Worm (Caenorhabditis elegans): Measurements from ENCODE around the gene ebp-2.

DNA sequence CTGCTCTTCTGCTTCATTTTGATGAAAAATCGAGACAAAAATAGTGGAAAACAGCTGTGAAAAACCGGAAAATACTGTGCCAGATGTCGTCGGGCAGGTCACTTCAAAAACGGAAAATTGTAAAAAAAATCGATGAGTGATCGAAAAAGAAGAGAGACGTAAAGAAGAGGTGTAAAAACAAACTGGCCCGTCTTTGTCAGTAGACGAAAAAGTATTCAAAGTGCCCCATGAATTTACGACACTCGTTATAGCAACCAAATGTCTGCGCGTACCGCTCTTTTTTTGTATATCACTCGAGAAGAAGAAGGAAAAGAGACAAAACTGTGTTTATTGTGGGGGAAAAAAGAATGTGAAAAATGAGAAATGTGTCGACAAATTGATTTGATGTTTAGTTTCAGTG, 42.7 kb downstream of the ebp-2 start, which contains the start of gene twk-5:
- TF ChIP-seq duxl-1 (tag; optimal IDR thresholded peaks at IDR 0.05; ENCODE audit: poor library complexity): no peak
- no peak for TF ChIP-seq dmd-8 (GFP tag; IDR thresholded peaks at IDR 0.05)
- no peak for TF ChIP-seq pqm-1 (tag; optimal IDR thresholded peaks at IDR 0.05)
- no peak for TF ChIP-seq egl-27 (tag; optimal IDR thresholded peaks at IDR 0.05)
- TF ChIP-seq hmg-1.1 (GFP tag; IDR thresholded peaks at IDR 0.05): no peak
- TF ChIP-seq nhr-237 (tag; optimal IDR thresholded peaks at IDR 0.05): no peak
- TF ChIP-seq pha-4 (GFP tag; IDR thresholded peaks at IDR 0.05): no peak
- no peak for TF ChIP-seq pha-4 (tag; optimal IDR thresholded peaks at IDR 0.05)
- TF ChIP-seq skn-1 (tag; optimal IDR thresholded peaks at IDR 0.05): no peak
- TF ChIP-seq mxl-2 (GFP tag; conservative IDR thresholded peaks at IDR 0.05): no peak
- no peak for TF ChIP-seq dpl-1 (GFP tag; optimal IDR thresholded peaks at IDR 0.05)
- no peak for TF ChIP-seq lin-29 (GFP tag; IDR thresholded peaks at IDR 0.05)
- no peak for TF ChIP-seq unc-62 (GFP tag; optimal IDR thresholded peaks at IDR 0.05 in 1 of 2)
- TF ChIP-seq unc-62 (tag; optimal IDR thresholded peaks at IDR 0.05): no peak
- no peak for TF ChIP-seq nhr-41 (GFP tag; IDR thresholded peaks at IDR 0.05)

Data from whole organism, L4 larva.